Fruit fly (Drosophila melanogaster): Measurements from ENCODE around the gene spen.

DNA sequence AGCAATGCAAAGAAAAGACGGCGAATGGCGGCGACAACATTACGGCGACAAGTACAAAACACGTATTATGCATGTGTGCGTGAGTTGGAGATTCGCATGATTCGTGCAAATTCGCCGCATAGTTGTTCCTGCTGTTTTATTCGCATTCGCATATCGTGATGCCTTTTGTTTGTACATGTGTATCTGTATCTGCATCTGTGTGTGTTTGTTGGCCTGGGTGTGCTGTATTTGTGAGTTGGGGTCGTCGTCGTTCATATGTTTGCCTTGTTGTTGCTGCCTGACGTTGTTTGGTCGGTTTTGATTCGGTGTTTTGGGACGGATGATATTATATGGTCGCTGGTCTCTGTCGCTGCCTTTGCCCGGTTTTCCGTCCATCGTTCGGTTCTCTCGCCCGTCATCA is 88.6 kb downstream of the spen start:
- TF ChIP-seq CG8478 (optimal IDR thresholded peaks at IDR 0.05): no peak
- no peak for TF ChIP-seq CTCF (optimal IDR thresholded peaks at IDR 0.05)
